Fruit fly (Drosophila melanogaster) whole organism, embryonic: ENCODE data around the gene CG10492.
A peak's percentile ranks its signal among the peaks of the same experiment; 100 is the strongest.

ENCODE experiments used
- CG10543 ChIP-seq: fragments of 200-800 bp; sonication (Bioruptor generic); optimal IDR thresholded peaks from 3 replicates; lab custom pipeline; 2017; ENCODE audit warnings: missing biosample characterization, mild to moderate bottlenecking, missing genetic modification characterization, moderate library complexity
- CG12219 ChIP-seq: fragments of 200-800 bp; sonication (Bioruptor generic); optimal IDR thresholded peaks from 3 replicates; lab custom pipeline; 2018; ENCODE audit warnings: missing biosample characterization, mild to moderate bottlenecking, missing genetic modification characterization
- CG12744 ChIP-seq: fragments of 200-800 bp; sonication (Bioruptor generic); optimal IDR thresholded peaks from 2 replicates; lab custom pipeline; 2016; ENCODE audit warnings: missing biosample characterization, missing genetic modification characterization
- CG14014 ChIP-seq: fragments of 200-800 bp; sonication (Bioruptor generic); IDR thresholded peaks from 2 replicates; pipeline ENCODE4 v1.3.6; 2022; ENCODE audit warnings: missing biosample characterization, missing genetic modification characterization
- CG14710 ChIP-seq: fragments of 200-800 bp; sonication (Bioruptor generic); optimal IDR thresholded peaks from 3 replicates; lab custom pipeline; 2019; ENCODE audit warnings: missing biosample characterization, mild to moderate bottlenecking, missing genetic modification characterization, moderate library complexity
- CG15073 ChIP-seq: fragments of 200-800 bp; sonication (Bioruptor generic); optimal IDR thresholded peaks from 2 replicates; lab custom pipeline; 2016; ENCODE audit warnings: missing biosample characterization, missing genetic modification characterization
- CG16779 ChIP-seq: fragments of 200-800 bp; sonication (Bioruptor generic); IDR thresholded peaks from 2 replicates; pipeline ENCODE4 v1.3.6; 2022; ENCODE audit warnings: missing biosample characterization, missing genetic modification characterization
- CG16863 ChIP-seq: fragments of 200-800 bp; sonication (Bioruptor generic); optimal IDR thresholded peaks from 3 replicates; lab custom pipeline; 2016; ENCODE audit warnings: missing biosample characterization, missing genetic modification characterization
- CG17385 ChIP-seq: fragments of 200-800 bp; sonication (Bioruptor generic); optimal IDR thresholded peaks from 3 replicates; lab custom pipeline; 2018; ENCODE audit warnings: missing biosample characterization, mild to moderate bottlenecking, missing genetic modification characterization
- CG18619 ChIP-seq: fragments of 200-800 bp; sonication (Bioruptor generic); optimal IDR thresholded peaks from 3 replicates; lab custom pipeline; 2017; ENCODE audit warnings: missing biosample characterization, mild to moderate bottlenecking, missing genetic modification characterization
- CG2712 ChIP-seq: fragments of 200-800 bp; optimal IDR thresholded peaks from 3 replicates; lab custom pipeline; 2019; ENCODE audit warnings: missing biosample characterization, mild to moderate bottlenecking, missing genetic modification characterization, moderate library complexity
- CG32532 ChIP-seq: fragments of 200-800 bp; sonication (Bioruptor generic); IDR thresholded peaks from 2 replicates; pipeline ENCODE4 v1.3.6; 2022; ENCODE audit warnings: missing biosample characterization, missing genetic modification characterization
- CG34376 ChIP-seq: fragments of 200-800 bp; sonication (Bioruptor generic); optimal IDR thresholded peaks from 2 replicates; lab custom pipeline; 2018; ENCODE audit warnings: missing biosample characterization, mild to moderate bottlenecking, missing genetic modification characterization
- CG4424 ChIP-seq: fragments of 200-800 bp; sonication (Bioruptor generic); optimal IDR thresholded peaks from 3 replicates; lab custom pipeline; 2016; ENCODE audit warnings: missing biosample characterization, missing genetic modification characterization
- CG7556 ChIP-seq: fragments of 200-800 bp; sonication (Bioruptor generic); optimal IDR thresholded peaks from 2 replicates; lab custom pipeline; 2017; ENCODE audit warnings: missing biosample characterization, mild to moderate bottlenecking, missing genetic modification characterization
- CG8089 ChIP-seq: fragments of 200-800 bp; sonication (Bioruptor generic); optimal IDR thresholded peaks from 3 replicates; lab custom pipeline; 2016; ENCODE audit warnings: missing biosample characterization, missing genetic modification characterization
- CG8290 ChIP-seq, 3 experiments: fragments of 200-800 bp; sonication (Bioruptor generic); optimal IDR thresholded peaks; 2 replicates each; lab custom pipeline; 2016 to 2019; ENCODE audit warnings: missing biosample characterization in 3 of 3, missing genetic modification characterization in 3 of 3, mild to moderate bottlenecking in 2 of 3, moderate library complexity in 1 of 3
- CG9876 ChIP-seq: fragments of 200-800 bp; sonication (Bioruptor generic); optimal IDR thresholded peaks from 2 replicates; lab custom pipeline; 2016; ENCODE audit warnings: missing biosample characterization, missing genetic modification characterization
- Chrac-16 ChIP-seq: fragments of 200-800 bp; sonication (Bioruptor generic); optimal IDR thresholded peaks from 3 replicates; lab custom pipeline; 2016; ENCODE audit warnings: missing biosample characterization, missing genetic modification characterization
- Dp ChIP-seq: fragments of 200-800 bp; sonication (Bioruptor generic); optimal IDR thresholded peaks from 2 replicates; lab custom pipeline; 2018; ENCODE audit warnings: missing biosample characterization, mild to moderate bottlenecking, missing genetic modification characterization, moderate library complexity
- HmgD ChIP-seq: fragments of 200-800 bp; sonication (Bioruptor generic); optimal IDR thresholded peaks from 3 replicates; lab custom pipeline; 2016; ENCODE audit warnings: missing biosample characterization, missing genetic modification characterization
- Hr3 ChIP-seq: fragments of 200-800 bp; sonication (Bioruptor generic); optimal IDR thresholded peaks from 3 replicates; lab custom pipeline; 2016; ENCODE audit warnings: missing biosample characterization, missing genetic modification characterization
- Hr39 ChIP-seq: fragments of >200 bp; optimal IDR thresholded peaks from 2 replicates; lab custom pipeline; 2017
- Lpt ChIP-seq: fragments of >200 bp; optimal IDR thresholded peaks from 2 replicates; lab custom pipeline; 2018; ENCODE audit warnings: missing biosample characterization, missing genetic modification characterization
- MESR4 ChIP-seq: fragments of 200-800 bp; sonication (Bioruptor generic); optimal IDR thresholded peaks from 2 replicates; lab custom pipeline; 2018; ENCODE audit warnings: missing biosample characterization, mild to moderate bottlenecking, missing genetic modification characterization, moderate library complexity
- Mes4 ChIP-seq: fragments of 200-800 bp; sonication (Bioruptor generic); optimal IDR thresholded peaks from 2 replicates; lab custom pipeline; 2016; ENCODE audit warnings: missing biosample characterization, missing genetic modification characterization
- NK7.1 ChIP-seq: fragments of 200-800 bp; sonication (Bioruptor generic); optimal IDR thresholded peaks from 3 replicates; lab custom pipeline; 2016; ENCODE audit warnings: missing biosample characterization, missing genetic modification characterization
- PHDP ChIP-seq: fragments of 200-800 bp; sonication (Bioruptor generic); optimal IDR thresholded peaks from 3 replicates; lab custom pipeline; 2018; ENCODE audit warnings: missing biosample characterization, mild to moderate bottlenecking, missing genetic modification characterization, moderate library complexity
- Sry-β ChIP-seq: fragments of 200-800 bp; sonication (Bioruptor generic); optimal IDR thresholded peaks from 2 replicates; lab custom pipeline; 2018; ENCODE audit warnings: missing biosample characterization, mild to moderate bottlenecking, missing genetic modification characterization, moderate library complexity
- Ssrp ChIP-seq: fragments of 200-800 bp; sonication (Bioruptor generic); optimal IDR thresholded peaks from 2 replicates; lab custom pipeline; 2018; ENCODE audit warnings: missing biosample characterization, mild to moderate bottlenecking, missing genetic modification characterization, moderate library complexity
- Trl ChIP-seq, 3 experiments: fragments of >200 bp in 2 of 3; fragments of 200-800 bp in 1 of 3; sonication (Bioruptor generic) in 1 of 3; optimal IDR thresholded peaks; 2 replicates in 1 of 3; 3 replicates in 2 of 3; lab custom pipeline; 2016 to 2017; ENCODE audit warnings: missing biosample characterization in 1 of 3, missing genetic modification characterization in 1 of 3
- Xrp1 ChIP-seq: fragments of 200-800 bp; sonication (Bioruptor generic); IDR thresholded peaks from 2 replicates; pipeline ENCODE4 v1.3.6; 2022; ENCODE audit warnings: missing biosample characterization, missing genetic modification characterization
- bbx ChIP-seq: fragments of 200-800 bp; sonication (Bioruptor generic); IDR thresholded peaks from 2 replicates; pipeline ENCODE4 v1.3.6; 2022; ENCODE audit warnings: missing biosample characterization, missing genetic modification characterization; ENCODE audit not compliant: partially characterized antibody
- bsh ChIP-seq, 2 experiments: fragments of 200-800 bp; sonication (Bioruptor generic); optimal IDR thresholded peaks; 2 replicates each; lab custom pipeline; 2017 to 2018; ENCODE audit warnings: mild to moderate bottlenecking in 2 of 2, missing biosample characterization in 2 of 2, missing genetic modification characterization in 2 of 2, moderate library complexity in 1 of 2
- dan ChIP-seq: fragments of 200-800 bp; sonication (Bioruptor generic); IDR thresholded peaks from 2 replicates; pipeline ENCODE4 v1.3.6; 2022; ENCODE audit warnings: missing biosample characterization, missing genetic modification characterization
- disco-r ChIP-seq: fragments of 200-800 bp; sonication (Bioruptor generic); optimal IDR thresholded peaks from 2 replicates; lab custom pipeline; 2016; ENCODE audit warnings: missing biosample characterization, missing genetic modification characterization
- hbn ChIP-seq: fragments of 200-800 bp; sonication (Bioruptor generic); IDR thresholded peaks from 2 replicates; pipeline ENCODE4 v1.3.6; 2022; ENCODE audit warnings: missing biosample characterization, missing genetic modification characterization; ENCODE audit not compliant: partially characterized antibody
- otp ChIP-seq: fragments of 200-800 bp; sonication (Bioruptor generic); IDR thresholded peaks from 3 replicates; pipeline ENCODE4, ENCODE4 v1.3.6; 2022; ENCODE audit warnings: missing biosample characterization, missing genetic modification characterization
- peb ChIP-seq: fragments of 200-800 bp; sonication (Bioruptor generic); IDR thresholded peaks from 2 replicates; pipeline ENCODE4 v1.3.6; 2022; ENCODE audit warnings: missing biosample characterization, missing genetic modification characterization
- pfk ChIP-seq: fragments of 200-800 bp; sonication (Bioruptor generic); optimal IDR thresholded peaks from 2 replicates; lab custom pipeline; 2018; ENCODE audit warnings: missing biosample characterization, mild to moderate bottlenecking, missing genetic modification characterization, moderate library complexity
- ranshi ChIP-seq: fragments of 200-800 bp; sonication (Bioruptor generic); IDR thresholded peaks from 2 replicates; pipeline ENCODE4 v1.3.6; 2022; ENCODE audit warnings: missing biosample characterization, missing genetic modification characterization
- shn ChIP-seq: fragments of 200-800 bp; sonication (Bioruptor generic); optimal IDR thresholded peaks from 3 replicates; lab custom pipeline; 2016; ENCODE audit warnings: missing biosample characterization, missing genetic modification characterization
- sna ChIP-seq: fragments of 200-800 bp; sonication (Bioruptor generic); IDR thresholded peaks from 2 replicates; pipeline ENCODE4 v1.3.6; 2022; ENCODE audit warnings: missing biosample characterization, missing genetic modification characterization; ENCODE audit not compliant: partially characterized antibody
- vvl ChIP-seq: fragments of 200-800 bp; sonication (Bioruptor generic); IDR thresholded peaks from 2 replicates; pipeline ENCODE4 v1.3.6; 2022; ENCODE audit warnings: missing biosample characterization, missing genetic modification characterization
- wek ChIP-seq: fragments of 200-800 bp; sonication (Bioruptor generic); optimal IDR thresholded peaks from 3 replicates; lab custom pipeline; 2018; ENCODE audit warnings: missing biosample characterization, mild to moderate bottlenecking, missing genetic modification characterization, moderate library complexity
- zen ChIP-seq: fragments of 200-800 bp; sonication (Bioruptor generic); optimal IDR thresholded peaks from 3 replicates; lab custom pipeline; 2018; ENCODE audit warnings: missing biosample characterization, mild to moderate bottlenecking, missing genetic modification characterization, moderate library complexity
- zen2 ChIP-seq: fragments of 200-800 bp; sonication (Bioruptor generic); IDR thresholded peaks from 3 replicates; pipeline ENCODE4 v1.3.6; 2022; ENCODE audit warnings: missing biosample characterization, missing genetic modification characterization; ENCODE audit not compliant: partially characterized antibody
- zf30C ChIP-seq: fragments of 200-800 bp; sonication (Bioruptor generic); optimal IDR thresholded peaks from 3 replicates; lab custom pipeline; 2018; ENCODE audit warnings: missing biosample characterization, mild to moderate bottlenecking, missing genetic modification characterization
- zfh1 ChIP-seq: fragments of 200-800 bp; sonication (Bioruptor generic); IDR thresholded peaks from 3 replicates; pipeline ENCODE4 v1.3.6; 2022; ENCODE audit warnings: missing biosample characterization, missing genetic modification characterization

CG10492 gene

DNA sequence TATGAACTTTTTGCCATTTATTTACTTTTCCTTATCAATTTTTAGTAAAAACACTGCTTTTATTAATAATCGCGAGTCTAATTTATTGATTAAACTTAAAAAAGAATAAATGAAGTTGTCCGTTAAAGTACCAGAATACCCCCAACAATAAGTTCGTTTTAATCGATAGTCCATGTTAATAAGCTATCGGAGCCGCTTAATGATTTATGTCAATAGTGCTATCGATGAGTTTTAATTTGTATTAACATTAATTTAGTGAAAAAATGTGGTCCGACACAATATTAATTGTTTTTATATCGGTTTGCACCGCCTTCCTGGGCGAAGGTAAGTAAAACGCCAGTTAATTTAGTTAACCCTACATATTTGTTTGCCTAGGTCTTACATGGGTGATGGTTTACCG is 5.0 kb upstream of the CG10492 start, which contains the start of gene CG10470 (continued):
- TF ChIP-seq hbn (GFP tag; lab: Robert Waterston, UW) (peak; percentile 84), NK7.1 (GFP tag; lab: Kevin White, UChicago) (no peak), CG17385 (GFP tag; lab: Kevin White, UChicago) (peak; percentile 14), CG7556 (GFP tag; lab: Kevin White, UChicago) (no peak), Hr39 (lab: Kevin White, UChicago) (no peak), zen2 (GFP tag; lab: Robert Waterston, UW) (peak; percentile 70; the same call in 2 of the 3 replicates), dan (GFP tag; lab: Robert Waterston, UW) (no peak), Dp (no peak), CG4424 (GFP tag; lab: Kevin White, UChicago) (no peak), Mes4 (GFP tag; lab: Kevin White, UChicago) (no peak), Trl (optimal IDR thresholded peaks at IDR 0.05; lab: Kevin White, UChicago) (no peak), Trl (GFP tag; optimal IDR thresholded peaks at IDR 0.05; lab: Kevin White, UChicago) (no peak), CG34376 (GFP tag; lab: Kevin White, UChicago) (no peak), Sry-β (GFP tag; lab: Kevin White, UChicago) (no peak), vvl (GFP tag; lab: Robert Waterston, UW) (peak; percentile 53; the same call in 1 of the 2 replicates), zf30C (peak; percentile 20), CG16779 (GFP tag; lab: Robert Waterston, UW) (no peak), Ssrp (tag; lab: Kevin White, UChicago) (no peak), Xrp1 (GFP tag; lab: Robert Waterston, UW) (0 out of 2 replicates have a peak, but pooled peaks have one; percentile 45), HmgD (GFP tag; lab: Kevin White, UChicago) (no peak), CG18619 (GFP tag; lab: Kevin White, UChicago) (no peak), wek (GFP tag; lab: Kevin White, UChicago) (peak; percentile 96), MESR4 (GFP tag; lab: Kevin White, UChicago) (peak; percentile 70), CG9876 (GFP tag; lab: Kevin White, UChicago) (no peak), PHDP (tag; lab: Kevin White, UChicago) (peak; percentile 50), Hr3 (GFP tag; lab: Kevin White, UChicago) (no peak), sna (peak; percentile 70), bbx (peak; percentile 88), CG12744 (no peak)

DNA sequence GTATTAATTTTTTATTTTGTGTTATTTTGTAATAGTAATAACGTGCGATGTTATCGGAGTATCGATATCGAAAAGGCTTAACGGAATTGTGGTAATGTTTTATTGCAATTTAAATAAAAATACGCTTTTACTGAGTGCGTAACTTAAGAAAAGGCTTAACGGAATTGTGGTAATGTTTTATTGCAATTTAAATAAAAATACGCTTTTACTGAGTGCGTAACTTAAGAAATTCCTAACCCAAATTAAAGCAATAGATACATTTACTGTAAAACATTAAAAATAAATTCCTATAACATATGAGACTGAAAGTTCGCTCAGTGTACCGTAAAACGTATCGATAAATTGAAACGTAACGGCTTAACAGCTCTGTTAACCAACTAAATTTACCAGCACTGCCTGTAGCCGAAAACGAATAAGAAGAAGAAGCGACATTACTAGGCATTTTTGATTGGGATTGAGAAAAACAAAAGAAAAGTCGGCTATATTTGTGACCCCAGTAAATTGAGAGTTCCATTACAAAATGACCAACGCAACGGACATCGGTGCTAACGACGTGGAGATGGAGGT is 2.3 kb upstream of the CG10492 start, which contains the start of gene Rpn3:
Rpn3 (plus strand) TSS at position 257 of the 567 bp plus-strand sequence.
- TF ChIP-seq otp (GFP tag; lab: Robert Waterston, UW) (peak; percentile 78), CG32532 (GFP tag; lab: Robert Waterston, UW) (peak; percentile 88), bsh (GFP tag; optimal IDR thresholded peaks at IDR 0.05; lab: Kevin White, UChicago) (peak; percentile 42 to 90), zen (peak; percentile 84), shn (GFP tag; lab: Kevin White, UChicago) (peak; percentile 82), Chrac-16 (peak; percentile 88), pfk (GFP tag; lab: Kevin White, UChicago) (no peak), disco-r (GFP tag; lab: Kevin White, UChicago) (peak; percentile 60), CG12219 (GFP tag; lab: Kevin White, UChicago) (peak; percentile 63), CG14014 (GFP tag; lab: Robert Waterston, UW) (peak; percentile 82), peb (peak; percentile 79), CG8290 (GFP tag; optimal IDR thresholded peaks at IDR 0.05; lab: Kevin White, UChicago) (peak; percentile 77), CG8290 (tag; optimal IDR thresholded peaks at IDR 0.05; lab: Kevin White, UChicago) (no peak), CG16863 (GFP tag; lab: Kevin White, UChicago) (peak; percentile 79), zfh1 (GFP tag; lab: Robert Waterston, UW) (peak; percentile 90), zen2 (GFP tag; lab: Robert Waterston, UW) (peak; percentile 42; the same call in 1 of the 3 replicates), Lpt (GFP tag; lab: Kevin White, UChicago) (no peak), ranshi (GFP tag; lab: Robert Waterston, UW) (peak; percentile 86), CG15073 (GFP tag; lab: Kevin White, UChicago) (peak; percentile 46), NK7.1 (GFP tag; lab: Kevin White, UChicago) (peak; percentile 63), CG14710 (peak; percentile 87), CG2712 (tag; lab: Kevin White, UChicago) (peak; percentile 89), CG8089 (GFP tag; lab: Kevin White, UChicago) (peak; percentile 73), CG10543 (GFP tag; lab: Kevin White, UChicago) (peak; percentile 16)
